Worm (Caenorhabditis elegans): Measurements from ENCODE around the gene Y69H2.1.

DNA sequence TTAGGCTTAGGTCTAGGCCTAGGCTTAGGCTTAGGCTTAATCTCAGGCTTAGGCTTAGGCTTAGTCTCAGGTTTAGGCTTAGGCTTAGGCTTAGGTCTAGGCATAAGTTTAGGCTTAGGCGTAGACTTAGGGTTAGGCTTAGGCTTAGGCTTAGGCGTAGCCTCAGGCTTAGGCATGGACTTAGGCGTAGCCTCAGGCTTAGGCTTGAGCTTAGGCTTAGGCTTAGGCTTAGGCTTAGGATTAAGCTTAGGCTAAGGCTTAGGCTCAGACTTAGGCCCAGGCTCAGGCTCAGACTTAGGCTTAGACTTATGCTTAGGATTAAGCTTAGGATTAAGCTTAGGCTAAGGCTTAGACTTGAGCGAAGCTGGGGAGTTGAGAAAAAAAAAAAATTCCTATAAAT lies 9.2 kb downstream of the Y69H2.1 start:
- no peak for TF ChIP-seq dao-5 (tag; optimal IDR thresholded peaks at IDR 0.05)
- TF ChIP-seq him-1 (tag; optimal IDR thresholded peaks at IDR 0.05) = no peak
- no peak for TF ChIP-seq W03F9.2 (tag; optimal IDR thresholded peaks at IDR 0.05)
